Worm (Caenorhabditis elegans) whole organism, midembryonic: Measurements from ENCODE around the gene irld-29.
"Not testable (repeated sequence)": the region's sequence is repeated elsewhere in the genome, so short reads cannot be mapped to it uniquely, and the experiment has no call there.

ENCODE experiments used
- T22C8.4 ChIP-seq: fragments of 200-800 bp; sonication (Bioruptor generic); IDR thresholded peaks from 2 replicates; pipeline ENCODE4 v1.3.6; 2022; ENCODE audit warnings: missing genetic modification characterization, missing compliant biosample characterization
- cog-1 ChIP-seq: sonication (generic microtip); optimal IDR thresholded peaks from 2 replicates; lab custom pipeline; 2016; ENCODE audit warnings: missing genetic modification characterization, missing compliant biosample characterization
- flt-1 ChIP-seq: fragments of 200-800 bp; sonication (Bioruptor generic); IDR thresholded peaks from 2 replicates; pipeline ENCODE4 v1.3.6; 2022; ENCODE audit warnings: missing genetic modification characterization, missing compliant biosample characterization
- klf-2 ChIP-seq: fragments of 200-800 bp; sonication (Bioruptor generic); conservative IDR thresholded peaks from 2 replicates; pipeline ENCODE4 v1.3.6; 2022; ENCODE audit warnings: missing genetic modification reagents, missing genetic modification characterization, missing compliant biosample characterization
- med-1 ChIP-seq: sonication (generic microtip); optimal IDR thresholded peaks from 2 replicates; lab custom pipeline; 2017; ENCODE audit warnings: missing genetic modification characterization, mild to moderate bottlenecking, missing compliant biosample characterization, antibody characterized with exemption, missing genetic modification reagents; ENCODE audit not compliant: insufficient read depth
- ref-1 ChIP-seq: fragments of 200-800 bp; sonication (Bioruptor generic); conservative IDR thresholded peaks from 2 replicates; pipeline ENCODE4 v1.3.6; 2022; ENCODE audit warnings: missing genetic modification reagents, missing genetic modification characterization, missing compliant biosample characterization
- tab-1 ChIP-seq: fragments of 200-800 bp; sonication (Bioruptor generic); IDR thresholded peaks from 2 replicates; pipeline ENCODE4 v1.3.6; 2022; ENCODE audit warnings: missing genetic modification characterization, missing compliant biosample characterization
- ztf-23 ChIP-seq: fragments of 200-800 bp; sonication (Bioruptor generic); IDR thresholded peaks from 2 replicates; pipeline ENCODE4 v1.3.6; 2022; ENCODE audit warnings: missing genetic modification reagents, missing genetic modification characterization, missing compliant biosample characterization
- ztf-29 ChIP-seq: fragments of 200-800 bp; sonication (Bioruptor generic); IDR thresholded peaks from 2 replicates; pipeline ENCODE4 v1.3.6; 2022; ENCODE audit warnings: missing genetic modification reagents, missing genetic modification characterization, missing compliant biosample characterization

irld-29 gene

DNA sequence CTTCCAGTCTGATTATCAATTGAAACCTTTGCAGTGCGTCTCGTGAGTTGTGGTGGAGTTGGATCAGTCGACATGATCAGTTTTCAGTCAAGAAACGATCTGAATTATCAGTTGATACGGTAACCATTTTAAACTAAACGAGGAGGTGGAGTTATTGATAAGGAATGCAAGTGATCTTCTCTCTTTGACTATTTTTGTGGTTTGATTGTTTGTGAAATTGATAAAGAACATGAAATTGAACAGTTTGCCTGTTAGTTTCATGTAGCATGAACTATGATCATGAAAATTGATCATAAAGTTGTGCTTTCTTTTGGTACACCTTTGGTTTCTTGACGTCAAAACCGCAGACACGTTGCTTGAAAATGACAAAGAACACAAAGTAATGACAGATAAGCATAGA, 16.0 kb downstream of the irld-29 start, which contains the start of gene pud-1.2:
Gene pud-1.2, minus strand, starts transcription at position 101 of the 400 bp plus-strand sequence.
- not testable (repeated sequence) for TF ChIP-seq med-1; cog-1 (tag; lab: Kevin White, UChicago); ztf-29 (GFP tag; lab: Robert Waterston, UW)

DNA sequence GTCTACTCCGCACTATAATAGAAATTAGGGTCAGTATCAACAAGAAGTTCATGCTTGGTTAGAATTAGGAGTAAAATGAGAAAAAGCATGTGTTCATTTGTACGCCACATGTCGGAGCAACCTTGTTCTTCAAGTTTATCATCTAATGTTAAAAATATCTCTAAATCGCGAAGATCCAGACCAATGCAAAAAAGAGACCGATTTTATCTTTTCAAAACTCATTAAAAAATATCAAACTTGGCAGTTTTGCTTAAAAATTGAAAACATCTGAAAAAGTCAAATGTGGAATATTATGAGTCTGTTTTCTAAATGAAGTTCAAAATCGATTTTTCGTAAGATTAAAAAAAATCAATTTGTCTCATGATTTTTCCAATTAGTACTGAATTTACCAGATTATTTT, 17.4 kb downstream of the irld-29 start, which contains the start of gene Y19D10B.6:
Gene Y19D10B.6, minus strand, starts transcription at position 101 of the 400 bp plus-strand sequence.
- TF ChIP-seq cog-1 (tag; lab: Kevin White, UChicago); ref-1 (GFP tag; lab: Robert Waterston, UW); ztf-23 (GFP tag; lab: Robert Waterston, UW): not testable (repeated sequence)

DNA sequence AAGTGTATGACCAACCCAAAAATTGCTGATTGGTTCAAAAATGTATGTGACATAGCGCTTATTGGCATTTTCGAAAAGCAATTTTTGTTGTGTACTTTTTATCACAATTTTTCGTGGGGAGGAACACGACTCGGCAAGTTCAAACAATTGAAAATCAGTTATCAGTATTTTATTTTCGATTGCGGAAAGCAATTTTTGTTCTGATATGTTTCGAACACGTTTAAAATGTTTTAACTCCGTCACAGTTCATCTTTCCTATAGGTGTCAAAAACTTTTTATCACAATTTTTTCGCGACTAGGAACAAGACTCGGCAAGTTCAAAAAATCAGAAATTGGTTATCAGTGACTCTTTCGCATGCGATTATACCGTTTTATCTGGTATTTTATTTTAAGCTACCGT, 30.2 kb downstream of the irld-29 start:
- TF ChIP-seq cog-1 (tag; lab: Kevin White, UChicago) (no peak), klf-2 (GFP tag; lab: Robert Waterston, UW) (no peak), flt-1 (GFP tag; lab: Robert Waterston, UW) (no peak), ztf-29 (GFP tag; lab: Robert Waterston, UW) (no peak), tab-1 (GFP tag; lab: Robert Waterston, UW) (no peak)

DNA sequence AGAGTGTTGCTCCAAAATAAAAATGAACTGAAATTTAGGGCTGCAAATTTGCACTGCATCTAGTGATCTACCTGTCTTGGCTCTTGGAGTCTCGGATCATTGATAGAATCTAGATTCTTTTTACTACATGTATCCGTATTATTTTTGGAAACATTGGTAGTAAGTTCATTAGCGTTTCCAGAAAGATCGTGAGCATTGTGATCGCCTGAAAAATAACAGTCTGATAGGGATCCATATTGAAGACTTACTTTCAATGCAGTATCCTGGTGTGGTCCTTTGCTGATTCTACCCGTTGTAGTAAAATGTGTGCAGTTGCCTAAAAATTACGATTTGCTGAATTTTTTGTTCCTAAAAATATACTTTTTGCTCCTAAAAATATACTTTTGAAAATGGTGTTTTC, 32.1 kb downstream of the irld-29 start:
- no peak for TF ChIP-seq med-1
- no peak for TF ChIP-seq ztf-29 (GFP tag; lab: Robert Waterston, UW)
- no peak for TF ChIP-seq T22C8.4 (GFP tag; lab: Robert Waterston, UW)

DNA sequence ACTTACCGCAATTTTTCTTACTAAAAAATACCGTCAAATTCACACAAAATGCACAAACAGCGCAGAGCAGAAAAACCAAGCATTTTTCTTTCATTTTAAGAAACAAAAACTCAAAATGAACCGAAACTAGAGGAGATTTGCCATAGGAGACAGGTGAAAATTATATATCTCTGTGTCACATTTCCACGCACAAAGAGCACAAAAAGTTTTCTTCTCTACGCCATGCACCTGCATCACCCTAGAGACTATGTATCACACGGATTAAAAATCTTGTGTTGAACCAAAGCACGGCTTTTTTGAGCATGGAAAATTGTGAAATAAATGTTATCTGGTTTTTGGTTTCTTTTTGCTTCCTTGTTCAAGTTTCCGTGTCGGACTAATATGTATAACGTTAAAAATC, 34.7 kb downstream of the irld-29 start, which contains the start of gene irld-15:
Gene irld-15, minus strand, starts transcription at position 101 of the 400 bp plus-strand sequence.
- TF ChIP-seq flt-1 (GFP tag; lab: Robert Waterston, UW) (no peak), ztf-29 (GFP tag; lab: Robert Waterston, UW) (no peak), tab-1 (GFP tag; lab: Robert Waterston, UW) (no peak), med-1 (no peak), klf-2 (GFP tag; lab: Robert Waterston, UW) (no peak), cog-1 (tag; lab: Kevin White, UChicago) (no peak), ztf-23 (GFP tag; lab: Robert Waterston, UW) (no peak), ref-1 (GFP tag; lab: Robert Waterston, UW) (no peak), T22C8.4 (GFP tag; lab: Robert Waterston, UW) (no peak)

DNA sequence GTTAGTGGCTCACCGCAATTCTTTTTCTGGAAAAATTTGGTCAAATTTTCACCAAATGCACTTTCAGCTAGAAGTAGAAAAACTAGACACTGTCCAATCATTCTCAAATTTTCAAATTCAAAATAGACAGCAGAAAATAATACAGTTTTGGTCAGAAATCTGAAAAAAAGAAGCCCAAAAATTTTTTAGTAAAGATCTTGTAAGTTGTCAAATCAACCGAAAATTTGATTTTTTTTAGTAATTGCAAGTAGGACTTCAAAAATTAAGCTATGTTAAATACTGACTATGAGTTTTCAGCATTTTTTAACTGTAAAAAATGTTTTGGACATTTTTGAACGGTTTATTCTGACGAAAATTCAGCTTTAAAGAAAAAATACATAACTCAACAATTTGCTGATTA, 37.5 kb downstream of the irld-29 start, which contains the start of gene Y19D10B.8:
Gene Y19D10B.8, minus strand, starts transcription at position 101 of the 400 bp plus-strand sequence.
- TF ChIP-seq ztf-29 (GFP tag; lab: Robert Waterston, UW) (no peak), klf-2 (GFP tag; lab: Robert Waterston, UW) (no peak), flt-1 (GFP tag; lab: Robert Waterston, UW) (no peak), tab-1 (GFP tag; lab: Robert Waterston, UW) (no peak), med-1 (no peak)

DNA sequence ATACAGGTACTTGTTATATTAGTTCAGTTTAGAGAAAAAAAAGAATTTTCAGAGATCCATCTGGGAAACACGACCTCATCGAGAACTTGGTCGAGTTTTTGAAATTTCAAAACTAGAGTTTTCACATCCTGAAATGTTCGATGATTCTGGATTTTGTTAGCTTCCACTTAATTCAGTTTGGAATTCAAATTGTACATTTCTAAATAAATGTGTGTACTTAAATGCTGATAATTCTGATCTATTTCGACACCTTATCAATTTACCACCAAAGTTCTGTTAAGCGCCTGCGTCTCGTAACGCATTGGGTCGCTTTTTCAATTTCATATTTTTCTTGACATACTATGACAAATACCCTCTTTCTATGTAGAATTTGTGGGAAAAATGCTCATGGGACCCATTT, 43.9 kb downstream of the irld-29 start, which contains the start of gene nhr-226:
Gene nhr-226, plus strand, starts transcription at position 301 of the 400 bp plus-strand sequence.
- no peak for TF ChIP-seq ref-1 (GFP tag; lab: Robert Waterston, UW)
- no peak for TF ChIP-seq klf-2 (GFP tag; lab: Robert Waterston, UW)
- TF ChIP-seq ztf-29 (GFP tag; lab: Robert Waterston, UW): no peak
- no peak for TF ChIP-seq tab-1 (GFP tag; lab: Robert Waterston, UW)
- no peak for TF ChIP-seq flt-1 (GFP tag; lab: Robert Waterston, UW)
- TF ChIP-seq ztf-23 (GFP tag; lab: Robert Waterston, UW): no peak
- no peak for TF ChIP-seq T22C8.4 (GFP tag; lab: Robert Waterston, UW)
- TF ChIP-seq med-1: no peak
- no peak for TF ChIP-seq cog-1 (tag; lab: Kevin White, UChicago)

DNA sequence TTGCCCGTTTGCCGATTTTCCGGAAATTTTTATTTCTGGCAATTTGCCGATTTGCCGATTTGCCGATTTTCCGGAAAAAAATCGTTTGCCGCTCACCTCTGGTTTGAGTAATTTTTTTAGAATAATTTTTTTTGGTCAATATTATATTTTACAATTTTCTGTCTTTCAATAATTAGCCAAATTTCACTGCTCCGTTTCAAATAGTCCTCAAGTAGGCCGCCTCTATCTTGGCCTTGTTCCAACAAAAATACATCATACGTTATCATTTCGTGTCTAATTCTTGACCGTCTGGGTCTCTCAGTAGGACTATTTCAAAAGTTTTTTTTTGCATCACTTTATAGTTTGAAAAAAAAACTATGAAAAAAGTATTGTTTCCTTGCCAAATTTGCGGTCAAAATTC, 46.2 kb downstream of the irld-29 start, which contains the start of gene nhr-115:
Gene nhr-115, plus strand, starts transcription at position 301 of the 400 bp plus-strand sequence.
- TF ChIP-seq klf-2 (GFP tag; lab: Robert Waterston, UW) (no peak), cog-1 (tag; lab: Kevin White, UChicago) (no peak), flt-1 (GFP tag; lab: Robert Waterston, UW) (no peak), T22C8.4 (GFP tag; lab: Robert Waterston, UW) (no peak), ztf-23 (GFP tag; lab: Robert Waterston, UW) (no peak), med-1 (no peak), tab-1 (GFP tag; lab: Robert Waterston, UW) (no peak), ztf-29 (GFP tag; lab: Robert Waterston, UW) (no peak), ref-1 (GFP tag; lab: Robert Waterston, UW) (no peak)

DNA sequence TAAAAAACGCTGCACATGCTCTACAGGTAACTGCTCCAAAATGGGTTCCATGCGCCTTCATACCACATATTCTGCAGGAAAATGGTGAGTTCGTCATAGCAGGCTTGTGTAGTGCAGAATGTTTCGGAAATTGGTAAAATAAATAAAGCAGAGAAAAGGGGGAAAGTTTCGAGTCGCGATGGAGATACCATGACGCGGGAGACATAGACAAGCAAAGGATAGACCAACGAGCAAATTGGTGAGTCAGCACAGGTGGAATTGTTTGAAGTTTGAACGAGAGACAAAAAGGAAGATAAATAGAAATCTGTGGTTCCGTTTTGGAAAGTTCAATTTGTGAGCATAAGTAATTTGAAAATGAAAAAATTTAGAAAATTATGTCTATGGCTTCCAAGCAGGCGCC, 48.1 kb downstream of the irld-29 start, which contains the start of gene nhr-225:
Gene nhr-225, minus strand, starts transcription at position 146 of the 400 bp plus-strand sequence.
- TF ChIP-seq med-1: no peak
- TF ChIP-seq ztf-29 (GFP tag; lab: Robert Waterston, UW): no peak
- no peak for TF ChIP-seq flt-1 (GFP tag; lab: Robert Waterston, UW)
- TF ChIP-seq klf-2 (GFP tag; lab: Robert Waterston, UW): no peak
- no peak for TF ChIP-seq tab-1 (GFP tag; lab: Robert Waterston, UW)
- no peak for TF ChIP-seq cog-1 (tag; lab: Kevin White, UChicago)
- no peak for TF ChIP-seq ztf-23 (GFP tag; lab: Robert Waterston, UW)
- no peak for TF ChIP-seq T22C8.4 (GFP tag; lab: Robert Waterston, UW)
- no peak for TF ChIP-seq ref-1 (GFP tag; lab: Robert Waterston, UW)
